Fruit fly (Drosophila melanogaster) whole organism, embryonic: ENCODE results near the gene beag.

Experiments
- CG10654 ChIP-seq: fragments of 200-800 bp; sonication (Bioruptor generic); optimal IDR thresholded peaks from 2 replicates; lab custom pipeline; 2016; ENCODE audit warnings: missing biosample characterization, missing genetic modification characterization
- CG11093 ChIP-seq: fragments of 200-800 bp; sonication (Bioruptor generic); IDR thresholded peaks from 3 replicates; pipeline ENCODE4 v1.3.6; 2022; ENCODE audit warnings: missing biosample characterization, missing genetic modification characterization
- CG13296 ChIP-seq: fragments of 200-800 bp; sonication (Bioruptor generic); optimal IDR thresholded peaks from 3 replicates; lab custom pipeline; 2018; ENCODE audit warnings: missing biosample characterization, mild to moderate bottlenecking, missing genetic modification characterization
- CG14965 ChIP-seq: fragments of 200-800 bp; sonication (Bioruptor generic); optimal IDR thresholded peaks from 2 replicates; lab custom pipeline; 2016; ENCODE audit warnings: missing biosample characterization, missing genetic modification characterization, borderline replicate concordance
- CG1602 ChIP-seq: fragments of 200-800 bp; sonication (Bioruptor generic); optimal IDR thresholded peaks from 3 replicates; lab custom pipeline; 2016; ENCODE audit warnings: missing biosample characterization, missing genetic modification characterization
- CG1647 ChIP-seq: fragments of 200-800 bp; sonication (Bioruptor generic); optimal IDR thresholded peaks from 3 replicates; lab custom pipeline; 2016; ENCODE audit warnings: missing biosample characterization, missing genetic modification characterization
- CG16779 ChIP-seq: fragments of 200-800 bp; sonication (Bioruptor generic); IDR thresholded peaks from 2 replicates; pipeline ENCODE4 v1.3.6; 2022; ENCODE audit warnings: missing biosample characterization, missing genetic modification characterization
- CG17359 ChIP-seq: fragments of 200-800 bp; sonication (Bioruptor generic); optimal IDR thresholded peaks from 3 replicates; lab custom pipeline; 2018; ENCODE audit warnings: missing biosample characterization, mild to moderate bottlenecking, missing genetic modification characterization, moderate library complexity
- CG18764 ChIP-seq: fragments of 200-800 bp; sonication (Bioruptor generic); optimal IDR thresholded peaks from 3 replicates; lab custom pipeline; 2016; ENCODE audit warnings: missing biosample characterization, missing genetic modification characterization
- CG2199 ChIP-seq: fragments of 200-800 bp; sonication (Bioruptor generic); IDR thresholded peaks from 3 replicates; pipeline ENCODE4 v1.3.6; 2022; ENCODE audit warnings: missing biosample characterization, missing genetic modification characterization
- CG2202 ChIP-seq: fragments of 200-800 bp; sonication (Bioruptor generic); optimal IDR thresholded peaks from 2 replicates; lab custom pipeline; 2018; ENCODE audit warnings: missing biosample characterization, mild to moderate bottlenecking, missing genetic modification characterization
- CG3163 ChIP-seq: fragments of 200-800 bp; sonication (Bioruptor generic); optimal IDR thresholded peaks from 3 replicates; lab custom pipeline; 2016; ENCODE audit warnings: missing biosample characterization, missing genetic modification characterization
- CG4730 ChIP-seq: fragments of 200-800 bp; sonication (Bioruptor generic); IDR thresholded peaks from 2 replicates; pipeline ENCODE4 v1.3.6; 2022; ENCODE audit warnings: missing biosample characterization, missing genetic modification characterization
- CG5953 ChIP-seq: fragments of 200-800 bp; sonication (Bioruptor generic); IDR thresholded peaks from 2 replicates; pipeline ENCODE4 v1.3.6; 2022; ENCODE audit warnings: missing biosample characterization, missing genetic modification characterization
- CG7839 ChIP-seq: fragments of 200-800 bp; sonication (Bioruptor generic); optimal IDR thresholded peaks from 3 replicates; lab custom pipeline; 2018; ENCODE audit warnings: missing biosample characterization, mild to moderate bottlenecking, missing genetic modification characterization, moderate library complexity
- CG8765 ChIP-seq: fragments of 200-800 bp; sonication (Bioruptor generic); IDR thresholded peaks from 2 replicates; pipeline ENCODE4 v1.3.6; 2022; ENCODE audit warnings: missing biosample characterization, missing genetic modification characterization
- CG9727 ChIP-seq: fragments of 200-800 bp; sonication (Bioruptor generic); optimal IDR thresholded peaks from 3 replicates; lab custom pipeline; 2017; ENCODE audit warnings: missing biosample characterization, mild to moderate bottlenecking, missing genetic modification characterization
- CG9797 ChIP-seq: fragments of 200-800 bp; sonication (Bioruptor generic); optimal IDR thresholded peaks from 3 replicates; lab custom pipeline; 2018; ENCODE audit warnings: missing biosample characterization, mild to moderate bottlenecking, missing genetic modification characterization
- CG9817 ChIP-seq: fragments of 200-800 bp; sonication (Bioruptor generic); optimal IDR thresholded peaks from 2 replicates; lab custom pipeline; 2018; ENCODE audit warnings: missing biosample characterization, mild to moderate bottlenecking, missing genetic modification characterization, moderate library complexity
- CkIIα-i1 ChIP-seq: fragments of 200-800 bp; sonication (Bioruptor generic); IDR thresholded peaks from 2 replicates; pipeline ENCODE4 v1.3.6; 2022; ENCODE audit warnings: missing biosample characterization, missing genetic modification characterization
- Dad ChIP-seq: fragments of 200-800 bp; sonication (Bioruptor generic); optimal IDR thresholded peaks from 3 replicates; lab custom pipeline; 2016; ENCODE audit warnings: missing biosample characterization, missing genetic modification characterization
- Dip3 ChIP-seq: fragments of 200-800 bp; sonication (Bioruptor generic); optimal IDR thresholded peaks from 3 replicates; lab custom pipeline; 2016; ENCODE audit warnings: missing biosample characterization, missing genetic modification characterization
- ERR ChIP-seq: fragments of 200-800 bp; sonication (Bioruptor generic); optimal IDR thresholded peaks from 2 replicates; lab custom pipeline; 2016; ENCODE audit warnings: missing biosample characterization, missing genetic modification characterization
- Eip74EF ChIP-seq, 2 experiments: fragments of 200-800 bp in 1 of 2; fragments of >200 bp in 1 of 2; sonication (Bioruptor generic) in 1 of 2; optimal IDR thresholded peaks; 2 replicates each; lab custom pipeline; 2017 to 2019; ENCODE audit warnings: missing biosample characterization in 2 of 2, missing genetic modification characterization in 2 of 2, mild to moderate bottlenecking in 1 of 2, moderate library complexity in 1 of 2
- Fer3 ChIP-seq: fragments of 200-800 bp; sonication (Bioruptor generic); optimal IDR thresholded peaks from 2 replicates; lab custom pipeline; 2018; ENCODE audit warnings: missing biosample characterization, mild to moderate bottlenecking, missing genetic modification characterization, moderate library complexity
- HLH3B ChIP-seq: fragments of 200-800 bp; sonication (Bioruptor generic); IDR thresholded peaks from 2 replicates; pipeline ENCODE4 v1.3.6; 2022; ENCODE audit warnings: missing biosample characterization, missing genetic modification characterization
- MBD-R2 ChIP-seq: fragments of 200-800 bp; sonication (Bioruptor generic); IDR thresholded peaks from 2 replicates; pipeline ENCODE4 v1.3.6; 2022; ENCODE audit warnings: missing biosample characterization, missing genetic modification characterization
- Meics ChIP-seq: fragments of 200-800 bp; sonication (Bioruptor generic); optimal IDR thresholded peaks from 2 replicates; lab custom pipeline; 2017; ENCODE audit warnings: missing biosample characterization, mild to moderate bottlenecking, missing genetic modification characterization
- Sry-δ ChIP-seq: fragments of 200-800 bp; sonication (Bioruptor generic); optimal IDR thresholded peaks from 2 replicates; lab custom pipeline; 2016; ENCODE audit warnings: missing biosample characterization, missing genetic modification characterization
- YL-1 ChIP-seq: fragments of 200-800 bp; sonication (Bioruptor generic); optimal IDR thresholded peaks from 3 replicates; lab custom pipeline; 2017; ENCODE audit warnings: missing biosample characterization, mild to moderate bottlenecking, missing genetic modification characterization
- ac ChIP-seq: fragments of 200-800 bp; sonication (Bioruptor generic); optimal IDR thresholded peaks from 3 replicates; lab custom pipeline; 2017; ENCODE audit warnings: missing biosample characterization, mild to moderate bottlenecking, missing genetic modification characterization
- bab2 ChIP-seq: fragments of 200-800 bp; sonication (Bioruptor generic); optimal IDR thresholded peaks from 2 replicates; lab custom pipeline; 2016; ENCODE audit warnings: missing biosample characterization, missing genetic modification characterization
- bowl ChIP-seq: fragments of 200-800 bp; sonication (Bioruptor generic); IDR thresholded peaks from 2 replicates; pipeline ENCODE4 v1.3.6; 2022; ENCODE audit warnings: missing biosample characterization, missing genetic modification characterization
- chm ChIP-seq: fragments of 200-800 bp; sonication (Bioruptor generic); IDR thresholded peaks from 2 replicates; pipeline ENCODE4 v1.3.6; 2022; ENCODE audit warnings: missing biosample characterization, missing genetic modification characterization
- dm ChIP-seq: fragments of 200-800 bp; sonication (Bioruptor generic); optimal IDR thresholded peaks from 3 replicates; lab custom pipeline; 2016; ENCODE audit warnings: missing biosample characterization, missing genetic modification characterization
- en ChIP-seq: fragments of 200-800 bp; sonication (Bioruptor generic); optimal IDR thresholded peaks from 2 replicates; lab custom pipeline; 2016; ENCODE audit warnings: missing biosample characterization, missing genetic modification characterization
- fd96Cb ChIP-seq: fragments of 200-800 bp; sonication (Bioruptor generic); optimal IDR thresholded peaks from 2 replicates; lab custom pipeline; 2018; ENCODE audit warnings: missing biosample characterization, mild to moderate bottlenecking, missing genetic modification characterization, moderate library complexity
- fru ChIP-seq: fragments of >200 bp; optimal IDR thresholded peaks from 2 replicates; lab custom pipeline; 2017
- gcm ChIP-seq: fragments of 200-800 bp; sonication (Bioruptor generic); optimal IDR thresholded peaks from 2 replicates; lab custom pipeline; 2019; ENCODE audit warnings: missing biosample characterization, mild to moderate bottlenecking, missing genetic modification characterization, moderate library complexity
- hbn ChIP-seq: fragments of 200-800 bp; sonication (Bioruptor generic); IDR thresholded peaks from 2 replicates; pipeline ENCODE4 v1.3.6; 2022; ENCODE audit warnings: missing biosample characterization, missing genetic modification characterization; ENCODE audit not compliant: partially characterized antibody
- jing ChIP-seq: fragments of 200-800 bp; sonication (Bioruptor generic); optimal IDR thresholded peaks from 2 replicates; lab custom pipeline; 2018; ENCODE audit warnings: missing biosample characterization, mild to moderate bottlenecking, missing genetic modification characterization
- lilli ChIP-seq: fragments of 200-800 bp; sonication (Bioruptor generic); optimal IDR thresholded peaks from 3 replicates; lab custom pipeline; 2016; ENCODE audit warnings: missing biosample characterization, missing genetic modification characterization
- nom ChIP-seq: fragments of 200-800 bp; sonication (Bioruptor generic); optimal IDR thresholded peaks from 2 replicates; lab custom pipeline; 2017; ENCODE audit warnings: missing biosample characterization, missing genetic modification characterization, mild to moderate bottlenecking, moderate library complexity, missing genetic modification reagents
- odd ChIP-seq: fragments of 200-800 bp; sonication (Bioruptor generic); optimal IDR thresholded peaks from 2 replicates; lab custom pipeline; 2017; ENCODE audit warnings: missing biosample characterization, mild to moderate bottlenecking, missing genetic modification characterization
- org-1 ChIP-seq: fragments of 200-800 bp; sonication (Bioruptor generic); optimal IDR thresholded peaks from 2 replicates; lab custom pipeline; 2017; ENCODE audit warnings: missing biosample characterization, missing genetic modification characterization
- otp ChIP-seq: fragments of 200-800 bp; sonication (Bioruptor generic); IDR thresholded peaks from 3 replicates; pipeline ENCODE4, ENCODE4 v1.3.6; 2022; ENCODE audit warnings: missing biosample characterization, missing genetic modification characterization
- sisA ChIP-seq: fragments of 200-800 bp; sonication (Bioruptor generic); IDR thresholded peaks from 2 replicates; pipeline ENCODE4 v1.3.6; 2022; ENCODE audit warnings: missing biosample characterization, missing genetic modification characterization
- slou ChIP-seq: fragments of 200-800 bp; sonication (Bioruptor generic); optimal IDR thresholded peaks from 3 replicates; lab custom pipeline; 2016; ENCODE audit warnings: missing biosample characterization, missing genetic modification characterization
- stc ChIP-seq: fragments of 200-800 bp; sonication (Bioruptor generic); IDR thresholded peaks from 2 replicates; pipeline ENCODE4 v1.3.6; 2022; ENCODE audit warnings: missing biosample characterization, missing genetic modification characterization
- tgo ChIP-seq: fragments of 200-800 bp; sonication (Bioruptor generic); IDR thresholded peaks from 3 replicates; pipeline ENCODE4 v1.3.6; 2022; ENCODE audit warnings: missing biosample characterization, missing genetic modification characterization
- unc-4 ChIP-seq: fragments of 200-800 bp; sonication (Bioruptor generic); IDR thresholded peaks from 2 replicates; pipeline ENCODE4 v1.3.6; 2022; ENCODE audit warnings: missing biosample characterization, missing genetic modification characterization; ENCODE audit not compliant: partially characterized antibody

The beag gene

dm6 chr3R:9053021-9053420 lies 11.9 kb downstream of the beag start (continued):
- TF ChIP-seq org-1 (GFP tag; lab: Kevin White, UChicago) (peak; percentile 28), sisA (GFP tag; lab: Robert Waterston, UW) (no peak), CG7839 (tag; lab: Kevin White, UChicago) (peak; percentile 24), chm (GFP tag; lab: Robert Waterston, UW) (no peak), Eip74EF (GFP tag; optimal IDR thresholded peaks at IDR 0.05; lab: Kevin White, UChicago) (peak in 1 of 2 experiments; percentile 54), CG9817 (tag; lab: Kevin White, UChicago) (no peak), CG14965 (GFP tag; lab: Kevin White, UChicago) (no peak), en (no peak), unc-4 (GFP tag; lab: Robert Waterston, UW) (no peak), CG18764 (GFP tag; lab: Kevin White, UChicago) (no peak), CG1602 (peak; percentile 7), CG9797 (GFP tag; lab: Kevin White, UChicago) (no peak), ERR (GFP tag; lab: Kevin White, UChicago) (peak; percentile 77), gcm (GFP tag; lab: Kevin White, UChicago) (peak; percentile 67), tgo (GFP tag; lab: Robert Waterston, UW) (no peak), bowl (GFP tag; lab: Robert Waterston, UW) (no peak), CkIIα-i1 (GFP tag; lab: Robert Waterston, UW) (no peak), CG5953 (GFP tag; lab: Robert Waterston, UW) (no peak), Fer3 (peak; percentile 52), otp (GFP tag; lab: Robert Waterston, UW) (no peak), nom (GFP tag; lab: Kevin White, UChicago) (peak; percentile 94), slou (no peak), CG3163 (GFP tag; lab: Kevin White, UChicago) (peak; percentile 79), stc (GFP tag; lab: Robert Waterston, UW) (no peak), MBD-R2 (GFP tag; lab: Robert Waterston, UW) (no peak), CG17359 (tag; lab: Kevin White, UChicago) (peak; percentile 48), ac (GFP tag; lab: Kevin White, UChicago) (no peak), CG13296 (GFP tag; lab: Kevin White, UChicago) (peak; percentile 25), CG11093 (GFP tag; lab: Robert Waterston, UW) (no peak), CG2202 (no peak), hbn (GFP tag; lab: Robert Waterston, UW) (no peak), CG2199 (no peak), fd96Cb (tag; lab: Kevin White, UChicago) (no peak), jing (GFP tag; lab: Kevin White, UChicago) (no peak), YL-1 (GFP tag; lab: Kevin White, UChicago) (no peak), CG10654 (no peak), bab2 (GFP tag; lab: Kevin White, UChicago) (peak; percentile 19), lilli (peak; percentile 85), HLH3B (GFP tag; lab: Robert Waterston, UW) (no peak), fru (lab: Kevin White, UChicago) (no peak), CG1647 (peak; percentile 57), CG4730 (GFP tag; lab: Robert Waterston, UW) (no peak), Dad (GFP tag; lab: Kevin White, UChicago) (peak; percentile 28), CG16779 (GFP tag; lab: Robert Waterston, UW) (no peak), Sry-δ (peak; percentile 44), CG9727 (GFP tag; lab: Kevin White, UChicago) (peak; percentile 30), odd (no peak), CG8765 (GFP tag; lab: Robert Waterston, UW) (no peak), Dip3 (GFP tag; lab: Kevin White, UChicago) (peak; percentile 66), Meics (GFP tag; lab: Kevin White, UChicago) (peak; percentile 64), dm (GFP tag; lab: Kevin White, UChicago) (peak; percentile 64)
- TF ChIP-seq, all 482 proteins: peak for 178
